Worm (Caenorhabditis elegans) whole organism, L3 larva: ENCODE measurements around the gene F16B4.4.

ENCODE experiments used
- daf-12 ChIP-seq: fragments of 150-350 bp; optimal IDR thresholded peaks from 2 replicates; lab custom pipeline; 2014; ENCODE audit warnings: missing biosample characterization, missing genetic modification reagents, missing genetic modification characterization
- fkh-10 ChIP-seq: sonication (generic microtip); optimal IDR thresholded peaks from 2 replicates; lab custom pipeline; 2017; ENCODE audit warnings: missing biosample characterization, missing genetic modification reagents, missing genetic modification characterization
- jun-1 ChIP-seq: fragments of 150-350 bp; optimal IDR thresholded peaks from 2 replicates; lab custom pipeline; 2014; ENCODE audit warnings: missing biosample characterization, missing genetic modification reagents, missing genetic modification characterization
- nhr-12 ChIP-seq: fragments of 150-350 bp; optimal IDR thresholded peaks from 2 replicates; lab custom pipeline; 2014; ENCODE audit warnings: missing biosample characterization, missing genetic modification characterization
- nhr-25 ChIP-seq: sonication (generic microtip); optimal IDR thresholded peaks from 2 replicates; lab custom pipeline; 2017; ENCODE audit warnings: missing biosample characterization, missing genetic modification characterization
- nhr-76 ChIP-seq: fragments of 150-350 bp; sonication (generic microtip); optimal IDR thresholded peaks from 5 replicates; lab custom pipeline; 2014; ENCODE audit warnings: missing biosample characterization, missing genetic modification characterization
- nhr-77 ChIP-seq: fragments of 150-350 bp; optimal IDR thresholded peaks from 2 replicates; lab custom pipeline; 2014; ENCODE audit warnings: missing biosample characterization, missing genetic modification characterization
- pha-4 ChIP-seq: fragments of 150-350 bp; optimal IDR thresholded peaks from 2 replicates; lab custom pipeline; 2014; ENCODE audit warnings: missing biosample characterization, missing genetic modification reagents, missing genetic modification characterization
- unc-39 ChIP-seq: sonication (generic microtip); optimal IDR thresholded peaks from 4 replicates; lab custom pipeline; 2017; ENCODE audit warnings: missing biosample characterization, missing genetic modification characterization
- unc-62 ChIP-seq: fragments of 150-350 bp; sonication (generic microtip); optimal IDR thresholded peaks from 4 replicates; lab custom pipeline; 2014; ENCODE audit warnings: missing biosample characterization, missing genetic modification reagents, missing genetic modification characterization
- ztf-11 ChIP-seq: fragments of 150-350 bp; optimal IDR thresholded peaks from 2 replicates; lab custom pipeline; 2014; ENCODE audit warnings: missing biosample characterization, missing genetic modification characterization

- no peak for TF ChIP-seq nhr-25 (tag; lab: Kevin White, UChicago)
- peak; percentile 13 for TF ChIP-seq pha-4
- no peak for TF ChIP-seq nhr-77 (tag; lab: Kevin White, UChicago)
- TF ChIP-seq ztf-11: no peak
- no peak for TF ChIP-seq nhr-76 (tag; lab: Kevin White, UChicago)
- no peak for TF ChIP-seq nhr-12
- TF ChIP-seq unc-62 (GFP tag; lab: Kevin White, UChicago): no peak
- TF ChIP-seq unc-39 (tag; lab: Kevin White, UChicago): no peak
- no peak for TF ChIP-seq daf-12 (tag; lab: Kevin White, UChicago)
- no peak for TF ChIP-seq fkh-10
- no peak for TF ChIP-seq jun-1 (tag; lab: Kevin White, UChicago)
These were observed 35.7 kb upstream of the F16B4.4 start for ce11 chrV:1558113-1558512.
